Fruit fly (Drosophila melanogaster) whole organism, wandering third instar larva: ENCODE results near the gene CG8051.

ENCODE experiments used
- OdsH ChIP-seq: fragments of 200-800 bp; sonication (Bioruptor generic); optimal IDR thresholded peaks from 2 replicates; lab custom pipeline; 2016; ENCODE audit warnings: missing biosample characterization, mild to moderate bottlenecking, missing genetic modification characterization
- ey ChIP-seq: fragments of 200-800 bp; sonication (Bioruptor generic); optimal IDR thresholded peaks from 2 replicates; lab custom pipeline; 2016; ENCODE audit warnings: missing biosample characterization, missing genetic modification characterization

- no peak for TF ChIP-seq OdsH (GFP tag; lab: Kevin White, UChicago)
- no peak for TF ChIP-seq ey (GFP tag; lab: Kevin White, UChicago)
Measured at dm6 chrX:19324576-19325353, 17.0 kb upstream of the CG8051 start.
